Worm (Caenorhabditis elegans): Measurements from ENCODE around the gene smex-1.
A peak's percentile ranks its signal among the peaks of the same experiment; 100 is the strongest.

The smex-1 gene

DNA sequence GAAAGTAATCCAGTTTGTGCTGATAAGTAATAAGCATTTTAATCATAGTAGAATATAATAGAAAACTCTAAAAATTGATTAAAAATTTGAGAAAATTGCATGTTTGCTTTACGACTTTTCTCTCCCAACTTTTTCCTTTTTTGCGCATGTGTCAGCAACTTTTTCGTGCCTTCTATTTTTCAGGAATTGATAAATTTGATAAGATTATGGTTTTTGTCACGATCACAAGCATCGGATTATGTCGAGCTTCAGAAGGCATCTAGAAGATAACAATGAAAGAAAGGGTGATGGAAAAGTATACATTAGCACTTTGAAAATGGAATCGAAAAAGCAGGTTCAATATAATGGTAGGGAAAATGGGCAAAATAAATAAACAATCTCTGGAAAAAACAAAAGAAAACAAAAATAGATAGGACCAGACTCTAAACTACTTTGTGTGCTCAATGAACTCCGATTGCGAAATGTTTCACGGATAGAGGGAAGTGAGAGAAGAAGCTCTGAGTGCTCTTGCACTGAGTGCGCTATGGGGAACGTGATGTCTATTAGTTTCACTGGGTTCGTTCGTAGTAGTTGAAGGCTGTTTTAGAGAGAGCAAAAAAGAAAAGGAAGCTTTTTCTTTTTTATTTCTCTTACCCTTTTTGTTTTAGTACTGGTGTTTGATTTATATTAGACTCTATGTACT lies 7.5 kb downstream of the smex-1 start:
- TF ChIP-seq nhr-80 (tag; optimal IDR thresholded peaks at IDR 0.05) = peak; percentile 36
- TF ChIP-seq snpc-4 (GFP tag; optimal IDR thresholded peaks at IDR 0.05) = no peak
- TF ChIP-seq snpc-4 (tag; optimal IDR thresholded peaks at IDR 0.05) = peak in 1 of 4 experiments; percentile 7
- no peak for TF ChIP-seq zfh-2 (GFP tag; conservative IDR thresholded peaks at IDR 0.05)
- peak; percentile 81; the same call in 1 of the 2 replicates for TF ChIP-seq cebp-1 (GFP tag; IDR thresholded peaks at IDR 0.05)
- peak; percentile 94 for TF ChIP-seq cebp-1 (tag; optimal IDR thresholded peaks at IDR 0.05)

DNA sequence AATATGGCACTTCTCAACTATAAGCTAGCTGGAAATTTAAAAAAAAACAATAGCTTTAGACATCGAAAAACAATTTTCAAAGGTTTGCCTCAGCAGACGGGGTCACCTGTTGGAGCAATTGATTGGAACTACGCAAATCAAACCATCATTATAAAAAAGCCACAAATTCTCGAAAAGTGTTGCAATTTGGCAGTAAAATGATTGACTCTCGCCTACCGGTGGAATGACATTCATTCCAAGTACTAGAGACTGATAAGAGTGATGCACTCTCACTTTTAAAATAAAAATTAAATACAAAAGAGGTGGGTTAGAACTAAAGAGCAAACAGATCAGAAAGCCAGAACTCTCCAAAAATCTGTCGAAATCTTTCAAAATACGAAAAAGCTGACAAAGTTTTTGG lies 10.3 kb downstream of the smex-1 start:
- TF ChIP-seq nhr-80 (tag; optimal IDR thresholded peaks at IDR 0.05) = peak; percentile 66
- no peak for TF ChIP-seq F52B5.7 (tag; optimal IDR thresholded peaks at IDR 0.05)

DNA sequence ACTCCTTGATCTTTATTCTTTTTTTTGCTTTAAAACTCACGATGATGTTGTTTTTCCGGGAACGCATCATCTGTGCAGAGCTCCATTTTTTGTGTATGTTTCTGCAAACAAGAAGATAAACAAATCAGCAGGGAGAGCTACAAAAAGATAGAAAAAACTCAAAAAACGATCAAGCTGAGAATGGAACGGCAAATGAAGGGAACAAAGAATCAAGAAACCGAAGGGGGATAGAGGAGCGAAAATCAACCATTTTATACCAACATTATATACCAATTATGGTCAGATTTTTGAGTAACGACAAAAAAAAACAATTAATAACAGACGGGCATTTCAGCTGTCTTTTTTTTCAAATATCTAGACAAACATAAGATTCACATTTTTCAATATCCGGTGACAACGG lies 11.0 kb downstream of the smex-1 start, which contains the start of gene slc-17.5:
Gene slc-17.5 (minus strand): TSS at position 101 of the 400 bp plus-strand sequence.
- TF ChIP-seq T26A5.8 (tag; optimal IDR thresholded peaks at IDR 0.05) = no peak
- TF ChIP-seq hrde-1 (tag; optimal IDR thresholded peaks at IDR 0.05; ENCODE audit: borderline replicate concordance) = no peak
- no peak for TF ChIP-seq attf-5 (GFP tag; optimal IDR thresholded peaks at IDR 0.05)
- TF ChIP-seq ccch-3 (GFP tag; optimal IDR thresholded peaks at IDR 0.05) = no peak
- no peak for TF ChIP-seq C06A6.2 (GFP tag; conservative IDR thresholded peaks at IDR 0.05)
- TF ChIP-seq B0019.2 (GFP tag; conservative IDR thresholded peaks at IDR 0.05) = no peak
- TF ChIP-seq unc-130 (GFP tag; optimal IDR thresholded peaks at IDR 0.05) = no peak
- no peak for TF ChIP-seq sdz-38 (tag; optimal IDR thresholded peaks at IDR 0.05)
- no peak for TF ChIP-seq atf-7 (tag; optimal IDR thresholded peaks at IDR 0.05)
- TF ChIP-seq unc-62 (GFP tag; optimal IDR thresholded peaks at IDR 0.05) = no peak
- no peak for TF ChIP-seq snpc-4 (GFP tag; optimal IDR thresholded peaks at IDR 0.05)
- TF ChIP-seq snpc-4 (tag; optimal IDR thresholded peaks at IDR 0.05) = no peak

DNA sequence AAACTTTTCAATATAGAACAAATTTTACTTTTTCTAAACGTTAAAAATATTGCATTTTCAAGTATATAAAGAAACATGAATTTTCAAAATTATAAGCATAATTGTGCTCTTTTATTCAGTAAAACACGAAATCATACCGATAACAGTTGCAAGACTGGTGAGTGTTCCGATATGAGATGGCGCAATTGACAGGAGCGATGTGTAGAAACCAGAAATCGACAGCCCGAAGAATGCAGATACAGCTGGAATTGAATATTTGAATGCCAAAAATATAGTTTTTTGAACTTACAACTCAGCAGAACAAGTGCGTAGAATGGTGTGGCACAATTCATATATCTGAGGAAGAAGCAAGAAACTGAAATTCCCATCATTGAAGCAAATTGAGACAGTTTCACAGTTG lies 12.8 kb downstream of the smex-1 start:
- no peak for TF ChIP-seq lin-26 (GFP tag; IDR thresholded peaks at IDR 0.05)
- no peak for TF ChIP-seq T26A5.8 (tag; optimal IDR thresholded peaks at IDR 0.05)
- TF ChIP-seq let-607 (tag; optimal IDR thresholded peaks at IDR 0.05) = peak in 1 of 2 experiments; percentile 52
- TF ChIP-seq nhr-80 (tag; optimal IDR thresholded peaks at IDR 0.05) = peak; percentile 35

DNA sequence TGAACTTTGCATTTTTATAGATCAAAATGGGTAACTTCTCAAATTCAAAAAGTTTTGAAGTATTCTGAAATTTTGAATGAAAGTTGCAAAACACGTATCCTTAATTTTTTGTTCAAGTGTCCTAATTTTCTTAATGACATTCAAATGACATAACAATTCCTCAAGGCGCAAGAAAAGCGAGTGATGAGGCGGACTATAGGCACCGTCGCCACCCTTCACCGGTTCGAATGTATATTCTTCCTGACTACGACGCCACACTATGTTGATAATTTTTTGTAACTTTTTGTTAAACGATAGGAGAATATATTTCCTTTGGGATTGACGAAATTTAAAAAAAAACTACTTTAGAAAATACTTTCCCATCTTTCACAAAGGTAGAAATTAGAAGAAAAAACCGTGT lies 14.1 kb downstream of the smex-1 start:
- TF ChIP-seq madf-3 (GFP tag; IDR thresholded peaks at IDR 0.05) = no peak
- TF ChIP-seq snpc-1.1 (tag; optimal IDR thresholded peaks at IDR 0.05; ENCODE audit: insufficient read depth) = no peak
- TF ChIP-seq Y53G8AR.9 (GFP tag; conservative IDR thresholded peaks at IDR 0.05) = no peak
- no peak for TF ChIP-seq snpc-3.4 (tag; optimal IDR thresholded peaks at IDR 0.05)
- TF ChIP-seq bed-1 (GFP tag; IDR thresholded peaks at IDR 0.05) = no peak
- no peak for TF ChIP-seq lir-1 (GFP tag; conservative IDR thresholded peaks at IDR 0.05)
- TF ChIP-seq B0261.1 (tag; optimal IDR thresholded peaks at IDR 0.05) = no peak
- TF ChIP-seq lsl-1 (GFP tag; optimal IDR thresholded peaks at IDR 0.05) = no peak
- TF ChIP-seq F33H1.4 (GFP tag; IDR thresholded peaks at IDR 0.05) = no peak
- TF ChIP-seq Y95B8A.8 (GFP tag; IDR thresholded peaks at IDR 0.05) = no peak

DNA sequence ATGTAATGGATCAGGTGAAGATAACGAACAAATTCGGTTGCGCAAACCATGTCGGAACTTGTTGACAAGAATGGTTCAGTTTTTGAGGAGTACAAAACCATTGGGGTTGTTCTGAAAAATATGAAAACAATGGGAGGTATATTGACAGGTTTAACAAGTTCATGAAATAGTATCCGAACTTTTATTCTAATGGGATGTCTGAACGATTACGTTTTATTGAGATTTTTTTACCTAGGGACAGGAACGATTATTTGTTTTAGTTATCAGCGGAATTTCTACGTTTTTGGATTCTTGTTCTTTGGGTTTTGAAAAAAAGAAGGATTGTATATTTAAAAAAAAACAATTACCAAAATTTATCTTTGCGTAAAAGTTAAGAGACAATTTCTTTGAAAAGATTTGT lies 15.0 kb downstream of the smex-1 start, which contains the start of gene str-135:
Gene str-135 (minus strand): TSS at position 101 of the 400 bp plus-strand sequence.
- TF ChIP-seq F55B11.4 (tag; optimal IDR thresholded peaks at IDR 0.05; ENCODE audit: borderline replicate concordance, insufficient read depth) = no peak
- no peak for TF ChIP-seq lin-54 (GFP tag; optimal IDR thresholded peaks at IDR 0.05)
- no peak for TF ChIP-seq lir-1 (GFP tag; conservative IDR thresholded peaks at IDR 0.05)
- no peak for TF ChIP-seq attf-6 (GFP tag; IDR thresholded peaks at IDR 0.05)
- no peak for TF ChIP-seq C17E4.6 (GFP tag; IDR thresholded peaks at IDR 0.05)
- no peak for TF ChIP-seq ets-4 (GFP tag; optimal IDR thresholded peaks at IDR 0.05)
- no peak for TF ChIP-seq ccch-3 (GFP tag; optimal IDR thresholded peaks at IDR 0.05)
- TF ChIP-seq zfh-2 (GFP tag; conservative IDR thresholded peaks at IDR 0.05) = no peak
- TF ChIP-seq F22D6.2 (tag; optimal IDR thresholded peaks at IDR 0.05) = no peak
- no peak for TF ChIP-seq mxl-1 (tag; optimal IDR thresholded peaks at IDR 0.05)

Measured in whole organism, young adult.